Fruit fly (Drosophila melanogaster): ENCODE measurements around the gene CG5011.

The CG5011 gene

DNA sequence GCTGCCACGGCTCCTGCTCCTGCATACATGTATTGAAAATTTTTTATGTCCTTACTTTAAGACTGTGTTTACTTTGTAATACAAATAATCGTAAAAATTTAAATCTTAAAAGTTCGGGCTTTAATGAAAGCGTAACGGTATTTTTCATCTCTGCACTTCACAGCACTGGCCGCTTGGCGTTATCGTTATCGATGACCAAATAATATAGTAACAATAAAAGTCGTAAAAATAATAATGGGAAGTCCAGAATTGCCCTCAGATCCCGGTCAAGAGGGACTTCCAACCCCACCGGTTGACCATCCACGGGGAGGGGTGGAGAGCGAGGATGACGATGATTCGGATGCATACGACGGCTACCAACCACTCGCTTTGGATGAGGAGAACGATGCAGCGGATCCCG lies 34.1 kb upstream of the CG5011 start, which contains the start of gene CG14341:
Gene CG14341, plus strand, starts transcription at position 181 of the 400 bp plus-strand sequence.
- TF ChIP-seq CG3032 (tag; optimal IDR thresholded peaks at IDR 0.05) (no peak), CG15336 (GFP tag; IDR thresholded peaks at IDR 0.05) (no peak), CG32006 (GFP tag; optimal IDR thresholded peaks at IDR 0.05) (no peak), fkh (GFP tag; optimal IDR thresholded peaks at IDR 0.05) (no peak), CG34406 (GFP tag; optimal IDR thresholded peaks at IDR 0.05) (no peak), svp (GFP tag) (peak; percentile 66), esn (GFP tag; optimal IDR thresholded peaks at IDR 0.05) (peak; percentile 26), Sox102F (GFP tag; optimal IDR thresholded peaks at IDR 0.05) (no peak)

DNA sequence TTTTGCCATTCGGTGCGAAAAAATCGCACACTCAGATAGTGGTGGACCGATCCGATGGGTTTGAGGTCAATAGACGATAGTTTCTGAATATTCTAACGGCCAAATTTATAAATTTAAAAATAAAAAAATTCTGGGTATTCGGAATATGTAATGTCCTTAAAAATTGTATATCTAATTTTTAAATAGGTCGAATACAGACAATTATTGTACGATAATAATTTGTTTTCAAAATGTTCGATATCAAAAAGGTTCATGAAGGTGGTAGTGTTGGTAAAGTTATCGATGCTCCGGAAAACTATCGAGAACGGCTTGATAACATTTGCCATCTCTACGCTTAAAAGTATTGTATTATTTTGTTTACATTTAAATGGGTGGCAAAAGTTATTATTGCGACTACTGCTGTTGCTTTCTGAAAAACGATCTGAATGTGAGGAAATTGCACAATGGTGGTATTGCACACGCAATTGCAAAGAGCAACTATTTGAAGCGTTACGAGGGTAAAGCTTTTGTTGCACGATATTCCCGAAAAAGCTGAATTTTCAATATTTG lies 30.5 kb upstream of the CG5011 start, which contains the start of the genes CG31922 and Plap:
Gene CG31922, plus strand, starts transcription at position 315 of the 549 bp plus-strand sequence.
Gene Plap, minus strand, starts transcription at position 499 of the 549 bp plus-strand sequence.
- TF ChIP-seq CG8632 (GFP tag; optimal IDR thresholded peaks at IDR 0.05) (peak; percentile 17), fd59A (GFP tag; optimal IDR thresholded peaks at IDR 0.05) (peak; percentile 1), CG11762 (GFP tag; optimal IDR thresholded peaks at IDR 0.05; ENCODE audit: insufficient read depth) (no peak), CG34406 (GFP tag; optimal IDR thresholded peaks at IDR 0.05) (peak; percentile 60), cyc (GFP tag; optimal IDR thresholded peaks at IDR 0.05) (peak; percentile 66), Sox15 (GFP tag; optimal IDR thresholded peaks at IDR 0.05) (peak; percentile 45), CG3032 (tag; optimal IDR thresholded peaks at IDR 0.05) (peak; percentile 67), CG31627 (GFP tag; optimal IDR thresholded peaks at IDR 0.05) (peak; percentile 74), Lpt (GFP tag; optimal IDR thresholded peaks at IDR 0.05) (peak; percentile 3), Smox (GFP tag; optimal IDR thresholded peaks at IDR 0.05) (no peak), CG16779 (tag; optimal IDR thresholded peaks at IDR 0.05) (no peak), Eip78C (GFP tag) (peak; percentile 89), lz (GFP tag; optimal IDR thresholded peaks at IDR 0.05) (peak; percentile 78), net (GFP tag; optimal IDR thresholded peaks at IDR 0.05) (peak; percentile 18), CG6792 (GFP tag; optimal IDR thresholded peaks at IDR 0.05) (peak; percentile 59), CG11902 (GFP tag; optimal IDR thresholded peaks at IDR 0.05) (peak; percentile 40), Sox14 (GFP tag; optimal IDR thresholded peaks at IDR 0.05) (peak; percentile 89), svp (GFP tag) (peak; percentile 97), dsx (GFP tag; optimal IDR thresholded peaks at IDR 0.05; ENCODE audit: poor library complexity, severe bottlenecking) (peak; percentile 87), esn (GFP tag; optimal IDR thresholded peaks at IDR 0.05) (peak; percentile 82), Met (GFP tag; optimal IDR thresholded peaks at IDR 0.05) (no peak), CG10631 (GFP tag; optimal IDR thresholded peaks at IDR 0.05) (no peak), CG32006 (GFP tag; optimal IDR thresholded peaks at IDR 0.05) (no peak), dac (GFP tag; optimal IDR thresholded peaks at IDR 0.05) (no peak), topi (GFP tag; optimal IDR thresholded peaks at IDR 0.05) (peak; percentile 69), Hr39 (GFP tag; optimal IDR thresholded peaks at IDR 0.05) (peak; percentile 63), CG3919 (GFP tag; optimal IDR thresholded peaks at IDR 0.05) (peak; percentile 51), Ets96B (tag; optimal IDR thresholded peaks at IDR 0.05) (peak; percentile 58)

DNA sequence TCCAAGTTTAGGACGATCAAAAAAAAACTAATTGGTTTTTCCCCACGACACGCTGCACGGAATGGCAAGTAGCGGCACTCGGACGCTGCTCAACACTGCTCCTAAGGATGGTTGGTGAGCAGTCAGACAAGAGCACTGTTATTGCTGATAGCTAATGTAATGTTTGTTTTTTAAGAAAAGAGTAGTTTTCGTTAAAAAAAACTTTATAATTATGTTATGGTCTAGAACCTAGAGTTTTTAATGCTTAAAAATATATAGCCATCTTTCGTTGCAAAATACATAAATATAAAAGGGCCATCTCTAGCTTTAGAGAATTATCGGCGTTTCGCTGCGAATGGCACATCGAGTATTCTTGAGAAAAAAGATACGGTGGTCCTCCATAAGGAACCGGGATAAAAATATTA lies 27.8 kb upstream of the CG5011 start, which contains the start of the genes Charon and CG4887:
Gene Charon, minus strand, starts transcription at position 102 of the 404 bp plus-strand sequence.
Gene CG4887, plus strand, starts transcription at position 306 of the 404 bp plus-strand sequence.
- TF ChIP-seq Smox (GFP tag; optimal IDR thresholded peaks at IDR 0.05) (no peak), dac (GFP tag; optimal IDR thresholded peaks at IDR 0.05) (peak; percentile 46), fd59A (GFP tag; optimal IDR thresholded peaks at IDR 0.05) (peak; percentile 32), fkh (GFP tag; optimal IDR thresholded peaks at IDR 0.05) (no peak), CG7368 (GFP tag; optimal IDR thresholded peaks at IDR 0.05) (no peak), net (GFP tag; optimal IDR thresholded peaks at IDR 0.05) (no peak), CG15336 (GFP tag; IDR thresholded peaks at IDR 0.05) (peak; percentile 41; the same call in 1 of the 2 replicates), CG10669 (GFP tag; optimal IDR thresholded peaks at IDR 0.05) (no peak), Sox102F (GFP tag; optimal IDR thresholded peaks at IDR 0.05) (no peak), CG6854 (GFP tag; optimal IDR thresholded peaks at IDR 0.05) (peak; percentile 31), svp (GFP tag) (no peak), CG11902 (GFP tag; optimal IDR thresholded peaks at IDR 0.05) (peak; percentile 75), CG6276 (GFP tag; optimal IDR thresholded peaks at IDR 0.05) (no peak), achi (GFP tag; optimal IDR thresholded peaks at IDR 0.05) (peak; percentile 81), CG31627 (GFP tag; optimal IDR thresholded peaks at IDR 0.05) (peak; percentile 92), Gug (GFP tag; IDR thresholded peaks at IDR 0.05) (peak; percentile 76), Met (GFP tag; optimal IDR thresholded peaks at IDR 0.05) (no peak), Sox15 (GFP tag; optimal IDR thresholded peaks at IDR 0.05) (peak; percentile 77), topi (GFP tag; optimal IDR thresholded peaks at IDR 0.05) (peak; percentile 83), Eip78C (GFP tag) (no peak), lz (GFP tag; optimal IDR thresholded peaks at IDR 0.05) (peak; percentile 87), spab (GFP tag; optimal IDR thresholded peaks at IDR 0.05) (no peak), cyc (GFP tag; optimal IDR thresholded peaks at IDR 0.05) (peak; percentile 87), CG6163 (GFP tag; IDR thresholded peaks at IDR 0.05) (peak; percentile 50; the same call in 2 of the 3 replicates), acj6 (GFP tag; optimal IDR thresholded peaks at IDR 0.05) (no peak), Ets96B (tag; optimal IDR thresholded peaks at IDR 0.05) (peak; percentile 58), vri (GFP tag; optimal IDR thresholded peaks at IDR 0.05) (no peak), CG6792 (GFP tag; optimal IDR thresholded peaks at IDR 0.05) (peak; percentile 74), CG6808 (GFP tag; optimal IDR thresholded peaks at IDR 0.05) (no peak), CG8119 (GFP tag; IDR thresholded peaks at IDR 0.05) (peak; percentile 37; the same call in 2 of the 3 replicates), CG34406 (GFP tag; optimal IDR thresholded peaks at IDR 0.05) (no peak), Hr4 (GFP tag; optimal IDR thresholded peaks at IDR 0.05) (no peak)

All from whole organism, prepupa.